Worm (Caenorhabditis elegans): ENCODE measurements around the gene cnp-3.
"Not testable (repeated sequence)": the region's sequence is repeated elsewhere in the genome, so short reads cannot be mapped to it uniquely, and the experiment has no call there.

cnp-3 gene

ce11 chrX:17134427-17134826 is 3.5 kb downstream of the cnp-3 start, which contains the start of gene K09E3.7:
K09E3.7 (minus strand) TSS chrX:17134527.
- TF ChIP-seq mdl-1 (tag; optimal IDR thresholded peaks at IDR 0.05): no peak
- no peak for TF ChIP-seq nhr-237 (tag; optimal IDR thresholded peaks at IDR 0.05)
- TF ChIP-seq nhr-129 (tag; optimal IDR thresholded peaks at IDR 0.05): no peak
- no peak for TF ChIP-seq ama-1 (optimal IDR thresholded peaks at IDR 0.05)
- no peak for TF ChIP-seq sem-4 (tag; optimal IDR thresholded peaks at IDR 0.05)
- no peak for TF ChIP-seq lin-39 (tag; optimal IDR thresholded peaks at IDR 0.05)
- TF ChIP-seq ceh-82 (tag; optimal IDR thresholded peaks at IDR 0.05): no peak
- no peak for TF ChIP-seq snpc-4 (tag; optimal IDR thresholded peaks at IDR 0.05)
- no peak for TF ChIP-seq ceh-16 (tag; optimal IDR thresholded peaks at IDR 0.05)
- no peak for TF ChIP-seq unc-39 (tag; optimal IDR thresholded peaks at IDR 0.05)
- TF ChIP-seq nhr-11 (tag; optimal IDR thresholded peaks at IDR 0.05): no peak
- no peak for TF ChIP-seq sma-3 (GFP tag; optimal IDR thresholded peaks at IDR 0.05)
- TF ChIP-seq zag-1 (tag; optimal IDR thresholded peaks at IDR 0.05): no peak
- TF ChIP-seq peb-1 (tag; optimal IDR thresholded peaks at IDR 0.05): no peak
- no peak for TF ChIP-seq nhr-21 (tag; optimal IDR thresholded peaks at IDR 0.05)
- TF ChIP-seq Y55F3AM.14 (GFP tag; optimal IDR thresholded peaks at IDR 0.05): no peak
- TF ChIP-seq lin-13 (GFP tag; optimal IDR thresholded peaks at IDR 0.05): no peak

ce11 chrX:17117359-17117758 is 20.6 kb downstream of the cnp-3 start, which contains the start of gene K09E3.2:
K09E3.2 (plus strand) TSS chrX:17117659.
- not testable (repeated sequence) for TF ChIP-seq snpc-4, unc-39, nhr-21 (tag; optimal IDR thresholded peaks at IDR 0.05)

- TF ChIP-seq nhr-77 (tag; optimal IDR thresholded peaks at IDR 0.05) (no peak), fos-1 (tag; optimal IDR thresholded peaks at IDR 0.05) (no peak), sma-3 (GFP tag; optimal IDR thresholded peaks at IDR 0.05) (no peak), ceh-16 (tag; optimal IDR thresholded peaks at IDR 0.05) (no peak), blmp-1 (tag; optimal IDR thresholded peaks at IDR 0.05; ENCODE audit: insufficient read depth) (no peak), crh-2 (tag; optimal IDR thresholded peaks at IDR 0.05) (no peak), nhr-23 (tag; optimal IDR thresholded peaks at IDR 0.05) (no peak), F13H6.1 (tag; optimal IDR thresholded peaks at IDR 0.05) (no peak), lin-39 (tag; optimal IDR thresholded peaks at IDR 0.05) (no peak), dmd-4 (tag; optimal IDR thresholded peaks at IDR 0.05) (no peak), nhr-12 (tag; optimal IDR thresholded peaks at IDR 0.05) (no peak), mab-5 (tag; optimal IDR thresholded peaks at IDR 0.05) (no peak), lsy-2 (tag; optimal IDR thresholded peaks at IDR 0.05) (no peak), gmeb-1 (tag; optimal IDR thresholded peaks at IDR 0.05) (no peak), nhr-11 (tag; optimal IDR thresholded peaks at IDR 0.05) (no peak), peb-1 (tag; optimal IDR thresholded peaks at IDR 0.05) (no peak), zag-1 (tag; optimal IDR thresholded peaks at IDR 0.05) (no peak), sma-9 (GFP tag; optimal IDR thresholded peaks at IDR 0.05) (no peak), sma-9 (tag; optimal IDR thresholded peaks at IDR 0.05) (no peak), aly-2 (tag; optimal IDR thresholded peaks at IDR 0.05) (no peak), unc-39 (tag; optimal IDR thresholded peaks at IDR 0.05) (no peak)
Observed at ce11 chrX:17115089-17115488, 22.8 kb downstream of the cnp-3 start, which contains the start of gene lido-6. lido-6 (minus strand) TSS chrX:17115189.

- no peak for TF ChIP-seq lin-39 (tag; optimal IDR thresholded peaks at IDR 0.05)
- no peak for TF ChIP-seq ceh-16 (tag; optimal IDR thresholded peaks at IDR 0.05)
- TF ChIP-seq sma-9 (GFP tag; optimal IDR thresholded peaks at IDR 0.05): no peak
- no peak for TF ChIP-seq sma-9 (tag; optimal IDR thresholded peaks at IDR 0.05)
- TF ChIP-seq gmeb-1 (tag; optimal IDR thresholded peaks at IDR 0.05): no peak
- TF ChIP-seq unc-62 (GFP tag; optimal IDR thresholded peaks at IDR 0.05): no peak
- no peak for TF ChIP-seq F13H6.1 (tag; optimal IDR thresholded peaks at IDR 0.05)
- TF ChIP-seq skn-1 (tag; optimal IDR thresholded peaks at IDR 0.05): no peak
- TF ChIP-seq ZK546.5 (tag; optimal IDR thresholded peaks at IDR 0.05): no peak
- no peak for TF ChIP-seq nhr-23 (tag; optimal IDR thresholded peaks at IDR 0.05)
- TF ChIP-seq nhr-77 (tag; optimal IDR thresholded peaks at IDR 0.05): no peak
- TF ChIP-seq nhr-129 (tag; optimal IDR thresholded peaks at IDR 0.05): no peak
- no peak for TF ChIP-seq nhr-237 (tag; optimal IDR thresholded peaks at IDR 0.05)
- no peak for TF ChIP-seq egl-27 (tag; optimal IDR thresholded peaks at IDR 0.05)
- TF ChIP-seq nhr-25 (tag; optimal IDR thresholded peaks at IDR 0.05): no peak
- no peak for TF ChIP-seq dmd-4 (tag; optimal IDR thresholded peaks at IDR 0.05)
- no peak for TF ChIP-seq blmp-1 (tag; optimal IDR thresholded peaks at IDR 0.05; ENCODE audit: insufficient read depth)
Observed at ce11 chrX:17110555-17110954, 27.4 kb downstream of the cnp-3 start, which contains the start of gene lido-5. lido-5 (minus strand) TSS chrX:17110655.
